Fruit fly (Drosophila melanogaster): Measurements from ENCODE around the gene Pi3K21B.

Pi3K21B gene

DNA sequence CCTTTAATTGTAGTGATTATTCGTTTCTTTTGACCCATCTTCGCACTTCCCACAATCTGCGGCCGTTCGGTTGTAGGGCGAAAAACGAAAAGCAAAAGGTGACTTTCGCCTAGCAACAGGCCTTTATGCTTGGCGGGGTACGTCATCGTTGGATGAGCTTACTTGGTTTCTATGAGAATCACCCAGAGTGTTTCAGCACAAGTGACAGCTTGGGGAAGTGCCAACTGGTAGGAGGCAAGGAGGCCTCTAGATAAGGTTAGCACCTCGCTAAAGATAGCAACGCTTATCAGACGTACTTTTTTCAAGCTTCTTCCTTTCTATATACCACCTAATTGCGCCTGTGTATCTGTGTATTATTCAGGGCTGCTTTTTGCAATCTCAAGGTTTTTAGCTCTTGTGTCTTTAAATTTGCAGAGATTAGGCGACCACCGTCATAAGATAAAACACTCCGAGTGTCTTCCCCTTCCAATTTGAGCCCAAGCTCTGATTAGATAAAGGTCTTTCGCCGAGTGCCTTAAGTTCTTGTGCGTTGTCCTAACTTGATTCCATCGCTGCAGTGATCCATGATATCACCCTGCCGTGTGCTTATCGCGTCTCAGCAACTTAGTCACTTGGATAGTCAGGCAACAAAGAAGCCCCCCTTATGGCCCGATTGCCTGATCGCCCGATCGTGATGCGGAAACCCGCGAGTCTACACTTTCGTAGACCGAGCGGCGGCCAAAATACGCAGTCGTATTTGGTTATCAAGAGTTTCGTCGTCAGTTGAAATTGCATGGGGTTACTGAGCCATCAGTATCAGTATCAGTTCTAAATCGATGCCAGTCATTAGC, 3.4 kb downstream of the Pi3K21B start:
- TF ChIP-seq Myc (optimal IDR thresholded peaks at IDR 0.05) (no peak), psq (optimal IDR thresholded peaks at IDR 0.05) (no peak), Sin3A (optimal IDR thresholded peaks at IDR 0.05) (no peak), ttk (optimal IDR thresholded peaks at IDR 0.05) (no peak), h (optimal IDR thresholded peaks at IDR 0.05) (no peak), insv (optimal IDR thresholded peaks at IDR 0.05) (no peak)

dm6 chr2L:303306-303962, 5.8 kb downstream of the Pi3K21B start:
- TF ChIP-seq h (optimal IDR thresholded peaks at IDR 0.05) (no peak), Myc (optimal IDR thresholded peaks at IDR 0.05) (no peak), insv (optimal IDR thresholded peaks at IDR 0.05) (no peak), Sin3A (optimal IDR thresholded peaks at IDR 0.05) (no peak), ttk (optimal IDR thresholded peaks at IDR 0.05) (no peak), psq (optimal IDR thresholded peaks at IDR 0.05) (no peak)

- TF ChIP-seq Sin3A (optimal IDR thresholded peaks at IDR 0.05) (no peak), h (optimal IDR thresholded peaks at IDR 0.05) (no peak), ttk (optimal IDR thresholded peaks at IDR 0.05) (no peak), psq (optimal IDR thresholded peaks at IDR 0.05) (no peak), Myc (optimal IDR thresholded peaks at IDR 0.05) (no peak), insv (optimal IDR thresholded peaks at IDR 0.05) (no peak)
Observed at dm6 chr2L:305198-305597, 7.5 kb downstream of the Pi3K21B start.

DNA sequence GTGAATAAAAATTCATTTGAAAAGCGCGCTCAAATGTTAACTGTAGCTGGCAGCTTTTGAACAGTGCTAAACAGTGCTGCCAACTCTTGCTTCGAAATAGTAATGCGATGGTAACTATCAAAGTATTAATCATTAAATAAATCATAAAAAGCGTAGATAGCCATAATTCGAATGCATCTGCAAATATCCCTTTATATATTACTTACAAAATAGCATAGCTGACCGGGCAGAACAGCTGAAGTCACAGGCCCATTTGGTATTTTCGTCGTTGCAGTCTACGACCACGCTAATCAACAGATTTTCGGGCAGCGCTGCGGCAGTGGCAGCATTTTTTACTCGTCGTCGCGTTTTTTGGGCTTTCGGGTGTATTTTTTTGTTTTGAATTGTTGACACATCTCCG, 8.0 kb downstream of the Pi3K21B start, which contains the start of gene Plc21C:
Gene Plc21C, plus strand, starts transcription at position 290 of the 400 bp plus-strand sequence.
- no peak for TF ChIP-seq h (optimal IDR thresholded peaks at IDR 0.05)
- no peak for TF ChIP-seq Myc (optimal IDR thresholded peaks at IDR 0.05)
- no peak for TF ChIP-seq insv (optimal IDR thresholded peaks at IDR 0.05)
- no peak for TF ChIP-seq psq (optimal IDR thresholded peaks at IDR 0.05)
- no peak for TF ChIP-seq Sin3A (optimal IDR thresholded peaks at IDR 0.05)
- no peak for TF ChIP-seq ttk (optimal IDR thresholded peaks at IDR 0.05)

dm6 chr2L:306188-306927, 8.7 kb downstream of the Pi3K21B start:
- TF ChIP-seq h (optimal IDR thresholded peaks at IDR 0.05) = no peak

DNA sequence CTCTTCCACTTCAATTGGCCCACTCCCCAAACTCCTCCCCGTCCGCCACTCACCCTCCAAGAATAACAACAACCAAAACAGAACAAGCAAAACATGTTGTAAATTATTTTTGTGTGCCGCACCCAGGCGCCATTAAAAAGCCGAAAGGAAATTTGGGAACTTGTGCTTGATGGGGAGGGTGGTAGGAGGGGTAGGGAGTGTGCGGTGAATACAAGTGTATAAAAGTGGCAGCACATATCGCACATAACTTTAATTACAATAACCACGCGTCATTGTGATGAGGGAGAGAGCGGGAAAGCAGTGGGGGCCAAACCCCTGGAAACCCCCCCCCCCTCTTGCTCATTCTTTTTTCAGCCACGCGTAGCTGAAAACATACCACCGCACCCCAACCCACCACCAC, 9.4 kb downstream of the Pi3K21B start:
- TF ChIP-seq Myc (optimal IDR thresholded peaks at IDR 0.05) = no peak
- no peak for TF ChIP-seq psq (optimal IDR thresholded peaks at IDR 0.05)
- TF ChIP-seq Sin3A (optimal IDR thresholded peaks at IDR 0.05) = no peak
- TF ChIP-seq h (optimal IDR thresholded peaks at IDR 0.05) = no peak
- TF ChIP-seq insv (optimal IDR thresholded peaks at IDR 0.05) = no peak
- no peak for TF ChIP-seq ttk (optimal IDR thresholded peaks at IDR 0.05)

DNA sequence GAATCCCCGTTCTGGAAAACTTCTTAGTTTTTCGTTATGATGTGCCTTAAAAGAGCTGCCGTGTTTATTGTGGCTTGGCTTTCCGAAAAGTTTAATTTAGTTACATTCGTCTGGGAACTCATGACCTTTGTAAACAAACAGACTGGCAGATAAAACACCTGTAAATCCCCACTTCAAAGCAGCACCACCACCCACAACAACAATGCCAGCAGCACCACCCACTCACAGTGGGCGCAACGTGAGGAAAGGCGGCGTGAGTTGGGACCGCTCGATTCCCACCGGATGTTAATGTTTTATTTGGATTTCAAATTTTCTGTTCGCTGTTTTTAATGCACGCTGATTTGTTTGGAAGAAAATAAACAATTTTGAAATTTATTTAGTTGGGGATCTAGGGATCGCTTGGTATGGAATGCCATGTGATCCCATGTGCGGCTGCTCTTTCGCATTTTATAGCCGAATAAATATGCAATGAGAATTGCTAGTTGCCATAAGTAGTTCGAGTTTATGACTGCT, 10.6 kb downstream of the Pi3K21B start:
- TF ChIP-seq insv (optimal IDR thresholded peaks at IDR 0.05) = no peak
- no peak for TF ChIP-seq Sin3A (optimal IDR thresholded peaks at IDR 0.05)
- TF ChIP-seq psq (optimal IDR thresholded peaks at IDR 0.05) = no peak
- TF ChIP-seq h (optimal IDR thresholded peaks at IDR 0.05) = no peak
- TF ChIP-seq ttk (optimal IDR thresholded peaks at IDR 0.05) = no peak
- no peak for TF ChIP-seq Myc (optimal IDR thresholded peaks at IDR 0.05)

- no peak for TF ChIP-seq ttk (optimal IDR thresholded peaks at IDR 0.05)
- TF ChIP-seq psq (optimal IDR thresholded peaks at IDR 0.05) = no peak
- TF ChIP-seq insv (optimal IDR thresholded peaks at IDR 0.05) = no peak
- no peak for TF ChIP-seq h (optimal IDR thresholded peaks at IDR 0.05)
Observed at dm6 chr2L:309177-309576, 11.5 kb downstream of the Pi3K21B start.

DNA sequence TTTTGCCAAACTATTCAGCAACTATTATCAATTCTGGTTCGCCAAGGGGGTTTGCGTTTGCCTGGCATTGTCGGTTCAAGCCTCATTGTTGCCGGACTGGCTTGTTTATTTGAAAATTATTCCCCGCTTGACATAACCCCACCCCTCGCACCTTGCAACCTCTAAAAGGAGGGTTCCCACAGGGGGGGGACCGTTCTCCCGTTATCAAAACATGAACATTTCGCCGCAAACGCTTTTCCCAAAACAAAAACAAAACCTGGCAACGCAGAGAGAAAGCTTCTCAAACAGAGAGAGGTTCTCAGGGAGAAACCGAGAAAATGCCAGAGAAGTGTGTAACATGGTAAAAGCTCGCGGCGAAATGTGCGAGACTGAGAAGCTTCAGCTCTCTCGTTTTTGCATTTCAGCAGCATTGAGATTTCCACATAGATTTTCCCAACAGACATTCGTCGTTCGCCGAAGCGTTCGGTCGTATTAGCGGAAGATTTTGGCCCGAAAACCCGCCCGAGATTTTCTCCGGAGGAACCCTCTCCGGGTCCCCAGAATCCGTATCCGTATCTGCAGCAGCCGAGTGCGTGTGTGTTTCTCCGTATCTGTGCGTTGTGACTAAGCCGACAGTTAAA, 12.2 kb downstream of the Pi3K21B start:
- TF ChIP-seq ttk (optimal IDR thresholded peaks at IDR 0.05) (no peak), Myc (optimal IDR thresholded peaks at IDR 0.05) (no peak), psq (optimal IDR thresholded peaks at IDR 0.05) (no peak), insv (optimal IDR thresholded peaks at IDR 0.05) (no peak), h (optimal IDR thresholded peaks at IDR 0.05) (no peak)

- TF ChIP-seq psq (optimal IDR thresholded peaks at IDR 0.05) = no peak
- no peak for TF ChIP-seq Sin3A (optimal IDR thresholded peaks at IDR 0.05)
- TF ChIP-seq h (optimal IDR thresholded peaks at IDR 0.05) = no peak
- no peak for TF ChIP-seq Myc (optimal IDR thresholded peaks at IDR 0.05)
- no peak for TF ChIP-seq ttk (optimal IDR thresholded peaks at IDR 0.05)
- no peak for TF ChIP-seq insv (optimal IDR thresholded peaks at IDR 0.05)
Observed at dm6 chr2L:319159-319558, 21.5 kb downstream of the Pi3K21B start, which contains the start of gene CG11912. Gene CG11912, minus strand, starts transcription at chr2L:319259.

DNA sequence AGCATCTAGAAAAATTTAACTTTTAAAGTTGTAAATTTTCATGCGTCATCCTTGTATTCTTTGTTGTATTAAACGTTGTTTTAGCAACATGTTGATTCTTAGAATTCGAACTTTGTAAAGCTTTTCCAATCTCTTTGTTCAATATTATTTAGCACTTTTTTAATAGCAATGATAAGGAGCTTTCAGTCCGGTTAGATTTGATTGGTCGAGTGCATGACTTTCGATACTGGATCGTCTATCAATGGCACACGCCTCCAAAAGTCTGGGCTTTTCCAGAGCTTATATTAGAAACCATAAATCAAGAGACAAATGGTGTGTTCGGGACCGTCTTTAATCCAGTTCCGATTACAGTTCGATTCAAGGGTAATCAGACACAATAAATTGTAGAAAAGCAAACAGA, 22.1 kb downstream of the Pi3K21B start:
- TF ChIP-seq Sin3A (optimal IDR thresholded peaks at IDR 0.05) = no peak

dm6 chr2L:321148-321547, 23.5 kb downstream of the Pi3K21B start, which contains the start of gene CG11911:
Gene CG11911, minus strand, starts transcription at chr2L:321248.
- TF ChIP-seq ttk (optimal IDR thresholded peaks at IDR 0.05) = no peak
- no peak for TF ChIP-seq h (optimal IDR thresholded peaks at IDR 0.05)
- TF ChIP-seq insv (optimal IDR thresholded peaks at IDR 0.05) = no peak
- no peak for TF ChIP-seq Myc (optimal IDR thresholded peaks at IDR 0.05)
- no peak for TF ChIP-seq psq (optimal IDR thresholded peaks at IDR 0.05)
- no peak for TF ChIP-seq Sin3A (optimal IDR thresholded peaks at IDR 0.05)

Data from Kc167 (cell line).